Worm (Caenorhabditis elegans) whole organism, midembryonic: ENCODE data around the gene nhr-17.

Experiments
- T22C8.4 ChIP-seq: fragments of 200-800 bp; sonication (Bioruptor generic); IDR thresholded peaks from 2 replicates; pipeline ENCODE4 v1.3.6; 2022; ENCODE audit warnings: missing genetic modification characterization, missing compliant biosample characterization
- cog-1 ChIP-seq: sonication (generic microtip); optimal IDR thresholded peaks from 2 replicates; lab custom pipeline; 2016; ENCODE audit warnings: missing genetic modification characterization, missing compliant biosample characterization
- ref-1 ChIP-seq: fragments of 200-800 bp; sonication (Bioruptor generic); conservative IDR thresholded peaks from 2 replicates; pipeline ENCODE4 v1.3.6; 2022; ENCODE audit warnings: missing genetic modification reagents, missing genetic modification characterization, missing compliant biosample characterization
- tab-1 ChIP-seq: fragments of 200-800 bp; sonication (Bioruptor generic); IDR thresholded peaks from 2 replicates; pipeline ENCODE4 v1.3.6; 2022; ENCODE audit warnings: missing genetic modification characterization, missing compliant biosample characterization
- ztf-23 ChIP-seq: fragments of 200-800 bp; sonication (Bioruptor generic); IDR thresholded peaks from 2 replicates; pipeline ENCODE4 v1.3.6; 2022; ENCODE audit warnings: missing genetic modification reagents, missing genetic modification characterization, missing compliant biosample characterization
- ztf-29 ChIP-seq: fragments of 200-800 bp; sonication (Bioruptor generic); IDR thresholded peaks from 2 replicates; pipeline ENCODE4 v1.3.6; 2022; ENCODE audit warnings: missing genetic modification reagents, missing genetic modification characterization, missing compliant biosample characterization

DNA sequence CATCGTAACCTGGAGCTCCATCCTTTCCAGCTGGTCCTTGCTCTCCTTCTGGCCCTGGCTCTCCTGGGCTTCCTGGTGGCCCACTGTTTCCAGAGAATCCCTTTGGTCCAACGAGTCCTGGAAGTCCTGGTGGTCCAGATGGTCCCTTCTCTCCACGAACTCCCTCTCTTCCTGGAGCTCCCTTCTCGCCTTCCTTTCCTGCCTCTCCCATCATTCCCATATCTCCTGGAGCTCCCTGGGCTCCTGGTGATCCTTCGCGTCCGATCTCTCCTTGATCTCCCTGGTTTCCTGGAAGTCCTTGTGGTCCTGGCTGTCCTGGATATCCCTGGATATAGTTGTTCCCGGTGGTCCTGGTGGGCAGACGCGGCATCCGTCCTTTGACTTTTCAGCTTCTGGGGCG, 31.4 kb downstream of the nhr-17 start:
- TF ChIP-seq ref-1 (GFP tag; lab: Robert Waterston, UW) (no peak), ztf-23 (no peak), cog-1 (tag; lab: Kevin White, UChicago) (no peak), ztf-29 (GFP tag; lab: Robert Waterston, UW) (no peak), T22C8.4 (GFP tag; lab: Robert Waterston, UW) (no peak), tab-1 (GFP tag; lab: Robert Waterston, UW) (no peak)
